Fruit fly (Drosophila melanogaster): ENCODE data around the gene Ubx.
A peak's percentile ranks its signal among the peaks of the same experiment; 100 is the strongest.

The Ubx gene

DNA sequence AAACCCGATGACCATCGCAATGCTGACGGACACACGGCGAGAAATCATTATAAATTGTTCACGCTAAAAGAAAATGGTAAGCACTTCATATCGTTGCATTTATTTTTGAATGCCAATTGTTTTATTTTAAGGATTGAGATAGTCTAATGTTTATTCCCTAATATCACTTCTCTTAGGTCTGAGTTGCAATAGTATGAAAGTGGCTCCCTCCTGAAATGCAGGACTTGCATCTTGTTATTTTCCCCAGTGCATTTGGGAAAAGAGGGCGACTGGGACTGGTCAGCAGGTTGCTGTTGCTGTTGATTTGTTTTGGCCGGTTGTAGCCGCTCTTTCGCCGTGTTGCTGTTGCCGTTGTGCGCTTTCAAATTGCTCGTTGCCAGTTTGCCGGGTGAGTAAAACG is 57.7 kb downstream of the Ubx start:
- no peak for TF ChIP-seq Mnt (GFP tag; optimal IDR thresholded peaks at IDR 0.05)
- no peak for TF ChIP-seq Clk (GFP tag; optimal IDR thresholded peaks at IDR 0.05)
- no peak for TF ChIP-seq Hr96 (GFP tag; optimal IDR thresholded peaks at IDR 0.05)
- no peak for TF ChIP-seq tj (GFP tag; optimal IDR thresholded peaks at IDR 0.05)
- TF ChIP-seq pad (GFP tag; optimal IDR thresholded peaks at IDR 0.05), result no peak
- TF ChIP-seq Crg-1 (GFP tag; optimal IDR thresholded peaks at IDR 0.05), result no peak
- no peak for TF ChIP-seq CG5204 (GFP tag; optimal IDR thresholded peaks at IDR 0.05)
- TF ChIP-seq bab1 (GFP tag; optimal IDR thresholded peaks at IDR 0.05), result no peak
- TF ChIP-seq CG7045 (GFP tag; optimal IDR thresholded peaks at IDR 0.05), result no peak
- no peak for TF ChIP-seq CG14711 (tag; optimal IDR thresholded peaks at IDR 0.05)

DNA sequence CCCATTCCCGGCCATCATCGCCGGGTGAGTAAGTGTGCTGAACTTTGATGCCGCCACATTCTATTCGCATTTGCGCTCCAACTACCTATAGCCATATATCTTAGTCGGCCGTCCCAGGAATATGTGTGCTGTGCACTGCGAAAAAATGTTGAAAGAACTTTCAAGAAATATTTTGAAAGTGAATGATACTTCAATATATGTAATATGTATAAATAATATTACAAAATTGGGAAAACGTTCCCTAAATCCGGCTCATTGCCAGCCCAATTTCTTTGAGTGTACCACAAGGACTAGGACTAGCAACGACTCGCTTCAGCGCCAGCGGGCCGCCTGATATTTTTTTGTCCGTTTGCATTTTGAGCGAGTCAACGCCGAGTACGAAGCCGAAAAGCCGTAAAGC is 61.0 kb downstream of the Ubx start:
- TF ChIP-seq CG7101 (tag; optimal IDR thresholded peaks at IDR 0.05), result no peak
- TF ChIP-seq toe (GFP tag; optimal IDR thresholded peaks at IDR 0.05), result no peak
- TF ChIP-seq Hr96 (GFP tag; optimal IDR thresholded peaks at IDR 0.05), result no peak
- TF ChIP-seq Crg-1 (GFP tag; optimal IDR thresholded peaks at IDR 0.05), result no peak
- no peak for TF ChIP-seq CG11617 (GFP tag; optimal IDR thresholded peaks at IDR 0.05)
- TF ChIP-seq tj (GFP tag; optimal IDR thresholded peaks at IDR 0.05), result no peak
- no peak for TF ChIP-seq ovo (GFP tag; optimal IDR thresholded peaks at IDR 0.05)
- no peak for TF ChIP-seq pad (GFP tag; optimal IDR thresholded peaks at IDR 0.05)
- no peak for TF ChIP-seq bab1 (GFP tag; optimal IDR thresholded peaks at IDR 0.05)
- no peak for TF ChIP-seq kay (GFP tag; ENCODE audit: borderline replicate concordance)
- TF ChIP-seq CG1620 (GFP tag; optimal IDR thresholded peaks at IDR 0.05), result no peak
- TF ChIP-seq Clk (GFP tag; optimal IDR thresholded peaks at IDR 0.05), result no peak

DNA sequence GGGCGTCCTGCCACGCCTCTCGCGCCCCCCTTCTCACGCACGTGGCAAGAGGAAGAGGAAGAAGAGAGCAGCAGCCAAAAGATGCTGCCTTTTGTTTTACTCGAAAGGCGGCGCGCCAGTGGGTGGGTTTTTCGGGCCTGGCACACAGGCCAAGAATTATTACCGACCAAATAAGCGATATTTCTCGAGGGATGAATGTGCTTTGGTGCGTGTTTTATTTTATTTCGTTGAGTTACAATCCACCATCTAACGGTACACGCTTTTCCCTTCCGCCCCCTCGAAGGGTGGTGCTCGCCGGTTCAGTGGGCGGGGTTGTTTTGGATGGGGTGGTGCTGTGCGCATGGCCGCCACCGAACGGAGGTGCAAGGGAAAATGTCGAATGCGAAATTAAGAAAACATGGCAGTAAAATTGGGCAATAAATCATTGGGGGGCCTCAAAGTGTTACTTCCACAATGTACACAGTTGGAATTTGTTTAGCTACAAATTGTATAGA is 62.0 kb downstream of the Ubx start:
- TF ChIP-seq CG5204 (GFP tag; optimal IDR thresholded peaks at IDR 0.05) (no peak), pad (GFP tag; optimal IDR thresholded peaks at IDR 0.05) (no peak), ovo (GFP tag; optimal IDR thresholded peaks at IDR 0.05) (no peak), cic (GFP tag; optimal IDR thresholded peaks at IDR 0.05) (no peak), CG11617 (GFP tag; optimal IDR thresholded peaks at IDR 0.05) (no peak), kay (GFP tag; ENCODE audit: borderline replicate concordance) (no peak), CG14711 (tag; optimal IDR thresholded peaks at IDR 0.05) (no peak), Clk (GFP tag; optimal IDR thresholded peaks at IDR 0.05) (no peak), Mnt (GFP tag; optimal IDR thresholded peaks at IDR 0.05) (no peak), Crg-1 (GFP tag; optimal IDR thresholded peaks at IDR 0.05) (no peak), Hr96 (GFP tag; optimal IDR thresholded peaks at IDR 0.05) (no peak), CG7101 (tag; optimal IDR thresholded peaks at IDR 0.05) (no peak), CG7045 (GFP tag; optimal IDR thresholded peaks at IDR 0.05) (no peak), tj (GFP tag; optimal IDR thresholded peaks at IDR 0.05) (no peak), cnc (optimal IDR thresholded peaks at IDR 0.05) (no peak)

DNA sequence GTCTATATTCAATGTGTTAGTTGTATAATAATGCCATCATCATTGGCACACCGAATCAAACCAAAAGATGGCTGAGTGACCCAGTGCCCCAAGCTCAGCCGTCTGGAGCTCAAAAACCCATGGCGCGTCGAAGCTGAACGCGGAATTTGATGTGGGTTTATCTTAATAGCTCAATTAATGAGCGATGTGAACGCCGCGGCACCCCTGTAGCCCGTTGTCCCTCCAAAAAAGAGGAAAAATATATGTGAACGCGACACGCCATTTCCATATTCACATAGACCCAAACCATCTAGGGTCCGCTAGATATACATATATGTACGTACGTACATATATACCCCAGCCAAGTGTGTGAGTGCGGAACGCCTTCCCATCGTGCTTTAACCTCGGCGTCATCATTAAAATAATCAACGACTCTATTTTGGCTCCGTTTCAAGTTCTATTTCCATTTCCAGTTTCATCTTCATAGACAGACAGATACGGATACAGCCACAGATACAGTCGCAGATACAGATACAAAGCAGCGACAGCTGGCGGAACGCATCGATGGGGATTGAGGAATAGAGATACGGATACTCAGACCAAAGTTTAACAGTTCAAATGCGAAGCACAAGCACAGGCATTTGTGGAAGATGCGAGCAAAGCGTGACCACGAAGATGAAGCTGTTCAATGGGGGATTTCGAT is 69.9 kb downstream of the Ubx start:
- no peak for TF ChIP-seq CG7101 (tag; optimal IDR thresholded peaks at IDR 0.05)
- TF ChIP-seq cnc (optimal IDR thresholded peaks at IDR 0.05), result no peak
- TF ChIP-seq CG1620 (GFP tag; optimal IDR thresholded peaks at IDR 0.05), result no peak
- TF ChIP-seq Mnt (GFP tag; optimal IDR thresholded peaks at IDR 0.05), result no peak
- TF ChIP-seq ovo (GFP tag; optimal IDR thresholded peaks at IDR 0.05), result no peak
- no peak for TF ChIP-seq toe (GFP tag; optimal IDR thresholded peaks at IDR 0.05)
- TF ChIP-seq cic (GFP tag; optimal IDR thresholded peaks at IDR 0.05), result no peak
- no peak for TF ChIP-seq Clk (GFP tag; optimal IDR thresholded peaks at IDR 0.05)
- no peak for TF ChIP-seq CG33017 (tag; optimal IDR thresholded peaks at IDR 0.05)
- no peak for TF ChIP-seq tj (GFP tag; optimal IDR thresholded peaks at IDR 0.05)
- no peak for TF ChIP-seq CG12768 (GFP tag; optimal IDR thresholded peaks at IDR 0.05)
- TF ChIP-seq pad (GFP tag; optimal IDR thresholded peaks at IDR 0.05), result no peak
- TF ChIP-seq CG14711 (tag; optimal IDR thresholded peaks at IDR 0.05), result no peak
- TF ChIP-seq CG5204 (GFP tag; optimal IDR thresholded peaks at IDR 0.05), result no peak

DNA sequence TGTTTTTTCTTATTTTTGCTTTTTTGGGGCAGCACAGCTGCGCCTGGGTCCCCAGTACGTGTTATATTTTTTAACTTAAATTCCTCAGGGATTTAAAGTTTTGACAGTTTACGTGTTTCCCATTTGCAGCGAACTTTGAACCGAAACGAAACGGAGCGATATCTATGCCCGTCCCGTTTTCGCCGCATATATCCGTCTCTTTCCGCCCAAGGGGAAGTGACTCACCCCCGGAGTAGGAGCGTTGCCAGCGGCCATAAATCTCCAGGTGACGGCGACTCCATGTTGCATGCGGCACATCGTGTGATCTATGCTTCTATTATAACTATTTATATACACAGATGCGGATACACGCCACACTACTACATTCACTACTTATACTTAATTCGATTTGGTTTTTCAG is 72.5 kb downstream of the Ubx start:
- TF ChIP-seq CG1620 (GFP tag; optimal IDR thresholded peaks at IDR 0.05) (no peak), CG33017 (tag; optimal IDR thresholded peaks at IDR 0.05) (no peak), pad (GFP tag; optimal IDR thresholded peaks at IDR 0.05) (no peak), toe (GFP tag; optimal IDR thresholded peaks at IDR 0.05) (no peak), Hr96 (GFP tag; optimal IDR thresholded peaks at IDR 0.05) (no peak), Mnt (GFP tag; optimal IDR thresholded peaks at IDR 0.05) (no peak), bab1 (GFP tag; optimal IDR thresholded peaks at IDR 0.05) (no peak), tj (GFP tag; optimal IDR thresholded peaks at IDR 0.05) (no peak), CG7045 (GFP tag; optimal IDR thresholded peaks at IDR 0.05) (no peak), cic (GFP tag; optimal IDR thresholded peaks at IDR 0.05) (no peak)

DNA sequence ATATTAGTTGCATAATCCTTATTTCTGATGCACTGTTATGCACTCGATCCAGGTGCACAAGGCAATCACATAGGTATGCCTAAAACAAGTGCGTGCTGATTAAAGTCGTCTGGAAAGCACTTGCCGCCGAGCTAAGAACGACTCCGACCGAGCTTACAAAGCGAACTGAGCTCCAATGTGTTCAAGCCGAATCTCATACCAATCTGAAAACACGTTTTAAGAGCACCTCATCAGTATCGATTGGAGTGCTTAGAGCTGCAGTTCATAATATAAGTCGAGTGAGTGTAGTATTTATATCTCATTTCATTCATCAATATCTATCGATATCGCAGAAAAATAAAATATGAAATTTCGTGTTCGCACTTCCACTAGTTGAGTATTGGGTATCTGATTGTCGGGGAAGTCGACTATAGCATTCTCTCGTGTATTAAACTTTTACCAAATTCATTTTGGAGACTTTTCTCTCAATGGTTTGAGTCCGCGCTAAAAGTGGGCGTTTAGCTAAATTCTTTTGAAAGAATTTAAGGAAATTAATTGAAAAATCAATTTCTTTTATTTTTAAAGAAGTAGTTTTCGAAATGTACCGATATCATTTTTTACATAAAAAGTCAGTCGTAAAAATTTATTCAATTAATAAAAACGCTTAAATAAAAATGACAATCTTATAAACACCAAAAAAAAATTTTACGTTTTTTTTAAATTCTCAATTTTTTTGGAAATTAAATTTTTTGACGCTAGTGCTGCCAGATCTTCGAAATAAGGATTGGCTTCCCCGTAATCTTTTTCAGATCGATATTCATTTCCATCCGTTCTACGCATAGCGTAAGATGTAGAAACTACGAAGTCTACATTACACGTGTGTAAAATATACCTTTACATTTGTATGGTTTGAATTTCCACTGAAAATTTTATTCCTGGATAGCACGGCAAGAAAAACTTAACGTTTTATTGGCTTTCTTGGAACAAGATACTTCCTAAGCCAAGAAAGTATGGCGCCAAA is 78.4 kb downstream of the Ubx start, which contains the start of gene modSP:
modSP (minus strand) TSS at position 169 of the 1,000 bp plus-strand sequence.
- no peak for TF ChIP-seq tj (GFP tag; optimal IDR thresholded peaks at IDR 0.05)
- peak; percentile 57 for TF ChIP-seq Mnt (GFP tag; optimal IDR thresholded peaks at IDR 0.05)
